In the genomic region with DNA sequence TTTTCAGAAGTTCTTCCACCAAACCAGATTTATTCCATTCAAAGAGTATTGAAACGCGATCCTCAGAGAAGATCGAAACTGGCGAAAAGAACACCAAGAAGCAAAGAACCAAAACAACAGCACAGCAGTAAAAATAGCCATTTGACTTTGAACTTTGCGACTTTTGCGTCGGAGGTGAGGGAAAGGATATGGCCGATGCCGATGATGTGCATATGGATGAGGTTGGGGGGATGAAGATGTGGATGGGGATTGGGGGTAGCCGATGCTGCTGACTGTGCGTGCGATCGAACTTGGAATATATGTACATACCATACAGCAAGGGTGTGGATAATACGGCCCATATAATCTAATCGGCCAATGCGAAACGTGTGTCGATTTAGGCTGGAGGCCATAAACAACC, we compare ENCODE assay signal across 4 fruit fly cellular contexts.
TF ChIP-seq lines count a peak whose summit lies in the region.

No protein-coding gene starts in this region.

- TF ChIP-seq CTCF in whole organism, embryonic (GFP tag; optimal IDR thresholded peaks at IDR 0.05; lab: Kevin White, UChicago), result no peak

TF ChIP-seq in whole organism, embryonic, 481 proteins besides CTCF, POLR2A, EP300 and RAD21 (continues in another document):
- no peak for TF ChIP-seq Hr39 (optimal IDR thresholded peaks at IDR 0.05; lab: Kevin White, UChicago)
- TF ChIP-seq nau (GFP tag; optimal IDR thresholded peaks at IDR 0.05; lab: Kevin White, UChicago), result no peak
- TF ChIP-seq CG6683 (GFP tag; optimal IDR thresholded peaks at IDR 0.05; lab: Kevin White, UChicago), result no peak
- TF ChIP-seq Atf6 (GFP tag; IDR thresholded peaks at IDR 0.05; lab: Robert Waterston, UW), result no peak
- no peak for TF ChIP-seq zf30C (GFP tag; optimal IDR thresholded peaks at IDR 0.05; lab: Kevin White, UChicago)
- TF ChIP-seq CG15696 (tag; optimal IDR thresholded peaks at IDR 0.05; lab: Kevin White, UChicago), result no peak
- no peak for TF ChIP-seq CG15514 (GFP tag; optimal IDR thresholded peaks at IDR 0.05; lab: Kevin White, UChicago)
- no peak for TF ChIP-seq CG12236 (GFP tag; optimal IDR thresholded peaks at IDR 0.05; lab: Kevin White, UChicago)
- no peak for TF ChIP-seq CG13296 (GFP tag; optimal IDR thresholded peaks at IDR 0.05; lab: Kevin White, UChicago)
- TF ChIP-seq CG6689 (GFP tag; IDR thresholded peaks at IDR 0.05; lab: Robert Waterston, UW), result no peak
- TF ChIP-seq CG11398 (GFP tag; optimal IDR thresholded peaks at IDR 0.05; lab: Kevin White, UChicago), result no peak
- TF ChIP-seq Doc3 (GFP tag; IDR thresholded peaks at IDR 0.05; lab: Robert Waterston, UW; ENCODE audit: partially characterized antibody), result no peak
- peak; percentile 76 for TF ChIP-seq nom (GFP tag; optimal IDR thresholded peaks at IDR 0.05; lab: Kevin White, UChicago)
- no peak for TF ChIP-seq ab (GFP tag; optimal IDR thresholded peaks at IDR 0.05; lab: Kevin White, UChicago)
- TF ChIP-seq z (GFP tag; IDR thresholded peaks at IDR 0.05; lab: Robert Waterston, UW), result no peak
- no peak for TF ChIP-seq trem (tag; optimal IDR thresholded peaks at IDR 0.05; lab: Kevin White, UChicago)
- 0 out of 2 replicates have a peak, but pooled peaks have one; percentile 11 for TF ChIP-seq crol (GFP tag; IDR thresholded peaks at IDR 0.05; lab: Robert Waterston, UW)
- no peak for TF ChIP-seq Ets97D (GFP tag; optimal IDR thresholded peaks at IDR 0.05; lab: Kevin White, UChicago)
- 0 out of 2 replicates have a peak, but pooled peaks have one; percentile 41 for TF ChIP-seq CG16779 (GFP tag; IDR thresholded peaks at IDR 0.05; lab: Robert Waterston, UW)
- TF ChIP-seq Dref (GFP tag; IDR thresholded peaks at IDR 0.05; lab: Robert Waterston, UW), result no peak
- no peak for TF ChIP-seq hkb (optimal IDR thresholded peaks at IDR 0.05; lab: Kevin White, UChicago)
- no peak for TF ChIP-seq hkb (GFP tag; IDR thresholded peaks at IDR 0.05; lab: Robert Waterston, UW)

TF ChIP-seq in whole organism, prepupa, 60 proteins besides CTCF, POLR2A, EP300 and RAD21:
- TF ChIP-seq CG31627 (GFP tag; optimal IDR thresholded peaks at IDR 0.05; lab: Kevin White, UChicago) (no peak), CG6854 (GFP tag; optimal IDR thresholded peaks at IDR 0.05; lab: Kevin White, UChicago) (no peak), CG32006 (GFP tag; optimal IDR thresholded peaks at IDR 0.05; lab: Kevin White, UChicago) (no peak), Blimp-1 (GFP tag; optimal IDR thresholded peaks at IDR 0.05; lab: Kevin White, UChicago) (no peak), CG8632 (GFP tag; optimal IDR thresholded peaks at IDR 0.05; lab: Kevin White, UChicago) (no peak), eg (GFP tag; IDR thresholded peaks at IDR 0.05; lab: Robert Waterston, UW) (no peak), CG16779 (tag; optimal IDR thresholded peaks at IDR 0.05; lab: Kevin White, UChicago) (peak; percentile 3), CG15336 (GFP tag; IDR thresholded peaks at IDR 0.05; lab: Robert Waterston, UW) (no peak), Hr38 (GFP tag; optimal IDR thresholded peaks at IDR 0.05; lab: Kevin White, UChicago) (no peak), Smox (GFP tag; optimal IDR thresholded peaks at IDR 0.05; lab: Kevin White, UChicago) (no peak), OdsH (GFP tag; optimal IDR thresholded peaks at IDR 0.05; lab: Kevin White, UChicago) (no peak), cyc (GFP tag; optimal IDR thresholded peaks at IDR 0.05; lab: Kevin White, UChicago) (no peak), ss (GFP tag; optimal IDR thresholded peaks at IDR 0.05; lab: Kevin White, UChicago) (peak; percentile 52 to 69), CG4318 (GFP tag; optimal IDR thresholded peaks at IDR 0.05; lab: Kevin White, UChicago) (no peak), CG6163 (GFP tag; IDR thresholded peaks at IDR 0.05; lab: Robert Waterston, UW) (no peak), CG1621 (tag; optimal IDR thresholded peaks at IDR 0.05; lab: Kevin White, UChicago) (peak; percentile 35), CG9139 (GFP tag; optimal IDR thresholded peaks at IDR 0.05; lab: Kevin White, UChicago) (peak; percentile 40), CG6276 (GFP tag; optimal IDR thresholded peaks at IDR 0.05; lab: Kevin White, UChicago) (no peak), CG10669 (GFP tag; optimal IDR thresholded peaks at IDR 0.05; lab: Kevin White, UChicago) (no peak), salr (GFP tag; optimal IDR thresholded peaks at IDR 0.05; lab: Kevin White, UChicago) (peak in 1 of 2 experiments; percentile 46), esn (GFP tag; optimal IDR thresholded peaks at IDR 0.05; lab: Kevin White, UChicago) (no peak), dsx (GFP tag; optimal IDR thresholded peaks at IDR 0.05; lab: Kevin White, UChicago; ENCODE audit: poor library complexity, severe bottlenecking) (peak; percentile 68)

TF ChIP-seq in whole organism, pupa, 21 proteins besides CTCF, POLR2A, EP300 and RAD21:
- TF ChIP-seq Ets98B (GFP tag; IDR thresholded peaks at IDR 0.05; lab: Robert Waterston, UW), result no peak
- TF ChIP-seq Pif1A (GFP tag; optimal IDR thresholded peaks at IDR 0.05; lab: Kevin White, UChicago), result no peak
- TF ChIP-seq Pif1B (GFP tag; optimal IDR thresholded peaks at IDR 0.05; lab: Kevin White, UChicago), result no peak
- no peak for TF ChIP-seq fd96Ca (GFP tag; IDR thresholded peaks at IDR 0.05; lab: Robert Waterston, UW)
- TF ChIP-seq Snoo (tag; optimal IDR thresholded peaks at IDR 0.05; lab: Kevin White, UChicago), result no peak
- peak; percentile 71 for TF ChIP-seq gl (tag; optimal IDR thresholded peaks at IDR 0.05; lab: Kevin White, UChicago)
- no peak for TF ChIP-seq CG34367 (tag; optimal IDR thresholded peaks at IDR 0.05; lab: Kevin White, UChicago)
- TF ChIP-seq EcR (GFP tag; optimal IDR thresholded peaks at IDR 0.05; lab: Kevin White, UChicago), result peak; percentile 67
- TF ChIP-seq D1 (tag; optimal IDR thresholded peaks at IDR 0.05; lab: Kevin White, UChicago), result no peak
- TF ChIP-seq CG9948 (tag; optimal IDR thresholded peaks at IDR 0.05; lab: Kevin White, UChicago), result no peak
- TF ChIP-seq CG15710 (tag; optimal IDR thresholded peaks at IDR 0.05; lab: Kevin White, UChicago), result no peak
- no peak for TF ChIP-seq CG14655 (GFP tag; optimal IDR thresholded peaks at IDR 0.05; lab: Kevin White, UChicago)
- TF ChIP-seq CG10348 (GFP tag; IDR thresholded peaks at IDR 0.05; lab: Robert Waterston, UW), result no peak
- TF ChIP-seq CG13204 (GFP tag; optimal IDR thresholded peaks at IDR 0.05; lab: Kevin White, UChicago), result peak; percentile 56
- no peak for TF ChIP-seq CG17806 (tag; optimal IDR thresholded peaks at IDR 0.05; lab: Kevin White, UChicago)
- TF ChIP-seq CG8159 (tag; optimal IDR thresholded peaks at IDR 0.05; lab: Kevin White, UChicago), result no peak
- TF ChIP-seq CG32121 (GFP tag; IDR thresholded peaks at IDR 0.05; lab: Robert Waterston, UW), result no peak
- no peak for TF ChIP-seq CG4496 (GFP tag; IDR thresholded peaks at IDR 0.05; lab: Robert Waterston, UW)

TF ChIP-seq in whole organism, wandering third instar larva, 38 proteins besides CTCF, POLR2A, EP300 and RAD21:
- TF ChIP-seq pan (optimal IDR thresholded peaks at IDR 0.05; lab: Kevin White, UChicago) (no peak), Abd-B (GFP tag; optimal IDR thresholded peaks at IDR 0.05; lab: Kevin White, UChicago) (no peak), psq (GFP tag; optimal IDR thresholded peaks at IDR 0.05; lab: Kevin White, UChicago) (peak; percentile 10), Myc (optimal IDR thresholded peaks at IDR 0.05; lab: Kevin White, UChicago) (no peak), CG32264 (GFP tag; optimal IDR thresholded peaks at IDR 0.05; lab: Kevin White, UChicago) (no peak), sv (GFP tag; optimal IDR thresholded peaks at IDR 0.05; lab: Kevin White, UChicago) (no peak)
